Fruit fly (Drosophila melanogaster) whole organism, embryonic: ENCODE results near the gene lark.

Experiments
- Bdp1 ChIP-seq: fragments of 200-800 bp; sonication (Bioruptor generic); optimal IDR thresholded peaks from 3 replicates; lab custom pipeline; 2016; ENCODE audit warnings: missing biosample characterization, missing genetic modification characterization
- BtbVII ChIP-seq: fragments of 200-800 bp; sonication (Bioruptor generic); optimal IDR thresholded peaks from 3 replicates; lab custom pipeline; 2017; ENCODE audit warnings: missing biosample characterization, mild to moderate bottlenecking, missing genetic modification characterization
- C15 ChIP-seq: fragments of 200-800 bp; sonication (Bioruptor generic); IDR thresholded peaks from 3 replicates; pipeline ENCODE4 v1.3.6; 2022; ENCODE audit warnings: missing biosample characterization, missing genetic modification characterization
- CG10267 ChIP-seq: fragments of 200-800 bp; sonication (Bioruptor generic); optimal IDR thresholded peaks from 2 replicates; lab custom pipeline; 2018; ENCODE audit warnings: missing biosample characterization, mild to moderate bottlenecking, missing genetic modification characterization, moderate library complexity
- CG11085 ChIP-seq: fragments of 200-800 bp; sonication (Bioruptor generic); IDR thresholded peaks from 2 replicates; pipeline ENCODE4 v1.3.6; 2022; ENCODE audit warnings: missing biosample characterization, missing genetic modification characterization
- CG12071 ChIP-seq: fragments of 200-800 bp; sonication (Bioruptor generic); optimal IDR thresholded peaks from 3 replicates; lab custom pipeline; 2018; ENCODE audit warnings: missing biosample characterization, mild to moderate bottlenecking, missing genetic modification characterization
- CG1233 ChIP-seq: fragments of 200-800 bp; sonication (Bioruptor generic); optimal IDR thresholded peaks from 4 replicates; lab custom pipeline; 2018; ENCODE audit warnings: missing biosample characterization, mild to moderate bottlenecking, missing genetic modification characterization
- CG13287 ChIP-seq: fragments of 200-800 bp; sonication (Bioruptor generic); IDR thresholded peaks from 2 replicates; pipeline ENCODE4 v1.3.6; 2022; ENCODE audit warnings: missing biosample characterization, missing genetic modification characterization; ENCODE audit not compliant: partially characterized antibody
- CG13775 ChIP-seq: fragments of 200-800 bp; sonication (Bioruptor generic); optimal IDR thresholded peaks from 3 replicates; lab custom pipeline; 2017; ENCODE audit warnings: missing biosample characterization, mild to moderate bottlenecking, missing genetic modification characterization
- CG14667 ChIP-seq: fragments of 200-800 bp; sonication (Bioruptor generic); IDR thresholded peaks from 2 replicates; pipeline ENCODE4 v1.3.6; 2022; ENCODE audit warnings: missing biosample characterization, missing genetic modification characterization
- CG1603 ChIP-seq: fragments of 200-800 bp; sonication (Bioruptor generic); optimal IDR thresholded peaks from 2 replicates; lab custom pipeline; 2019; ENCODE audit warnings: missing biosample characterization, mild to moderate bottlenecking, missing genetic modification characterization, moderate library complexity
- CG16779 ChIP-seq: fragments of 200-800 bp; sonication (Bioruptor generic); IDR thresholded peaks from 2 replicates; pipeline ENCODE4 v1.3.6; 2022; ENCODE audit warnings: missing biosample characterization, missing genetic modification characterization
- CG16813 ChIP-seq: fragments of 200-800 bp; sonication (Bioruptor generic); IDR thresholded peaks from 3 replicates; pipeline ENCODE4 v1.3.6; 2022; ENCODE audit warnings: missing biosample characterization, missing genetic modification characterization; ENCODE audit not compliant: partially characterized antibody
- CG17186 ChIP-seq: fragments of 200-800 bp; sonication (Bioruptor generic); optimal IDR thresholded peaks from 3 replicates; lab custom pipeline; 2017; ENCODE audit warnings: missing biosample characterization, missing genetic modification reagents, missing genetic modification characterization
- CG17568 ChIP-seq: fragments of 200-800 bp; sonication (Bioruptor generic); optimal IDR thresholded peaks from 2 replicates; lab custom pipeline; 2018; ENCODE audit warnings: missing biosample characterization, mild to moderate bottlenecking, missing genetic modification characterization, moderate library complexity
- CG31441 ChIP-seq: fragments of 200-800 bp; sonication (Bioruptor generic); IDR thresholded peaks from 2 replicates; pipeline ENCODE4 v1.3.6; 2022; ENCODE audit warnings: missing biosample characterization, missing genetic modification characterization
- CG32767 ChIP-seq: fragments of 200-800 bp; sonication (Bioruptor generic); IDR thresholded peaks from 2 replicates; pipeline ENCODE4 v1.3.6; 2022; ENCODE audit warnings: missing biosample characterization, missing genetic modification characterization
- CG33557 ChIP-seq: fragments of 200-800 bp; sonication (Bioruptor generic); optimal IDR thresholded peaks from 2 replicates; lab custom pipeline; 2019; ENCODE audit warnings: missing biosample characterization, mild to moderate bottlenecking, missing genetic modification characterization, moderate library complexity
- CG3838 ChIP-seq: fragments of 200-800 bp; sonication (Bioruptor generic); optimal IDR thresholded peaks from 3 replicates; lab custom pipeline; 2016; ENCODE audit warnings: missing biosample characterization, missing genetic modification characterization
- CG7928 ChIP-seq: fragments of 200-800 bp; sonication (Bioruptor generic); optimal IDR thresholded peaks from 2 replicates; lab custom pipeline; 2017; ENCODE audit warnings: missing biosample characterization, mild to moderate bottlenecking, missing genetic modification characterization
- CG8281 ChIP-seq: fragments of 200-800 bp; sonication (Bioruptor generic); optimal IDR thresholded peaks from 2 replicates; lab custom pipeline; 2018; ENCODE audit warnings: missing biosample characterization, mild to moderate bottlenecking, missing genetic modification characterization, moderate library complexity
- CG8290 ChIP-seq, 3 experiments: fragments of 200-800 bp; sonication (Bioruptor generic); optimal IDR thresholded peaks; 2 replicates each; lab custom pipeline; 2016 to 2019; ENCODE audit warnings: missing biosample characterization in 3 of 3, missing genetic modification characterization in 3 of 3, mild to moderate bottlenecking in 2 of 3, moderate library complexity in 1 of 3
- CG9817 ChIP-seq: fragments of 200-800 bp; sonication (Bioruptor generic); optimal IDR thresholded peaks from 2 replicates; lab custom pipeline; 2018; ENCODE audit warnings: missing biosample characterization, mild to moderate bottlenecking, missing genetic modification characterization, moderate library complexity
- Camta ChIP-seq: fragments of 200-800 bp; sonication (Bioruptor generic); optimal IDR thresholded peaks from 2 replicates; lab custom pipeline; 2016; ENCODE audit warnings: missing biosample characterization, missing genetic modification characterization
- Deaf1 ChIP-seq: fragments of 200-800 bp; optimal IDR thresholded peaks from 3 replicates; lab custom pipeline; 2019; ENCODE audit warnings: missing biosample characterization, mild to moderate bottlenecking, missing genetic modification characterization, moderate library complexity
- Ets97D ChIP-seq: fragments of 200-800 bp; sonication (Bioruptor generic); optimal IDR thresholded peaks from 3 replicates; lab custom pipeline; 2016; ENCODE audit warnings: missing biosample characterization, missing genetic modification characterization
- Gug ChIP-seq: fragments of 200-800 bp; sonication (Bioruptor generic); IDR thresholded peaks from 4 replicates; pipeline ENCODE4 v1.3.6; 2022; ENCODE audit warnings: missing biosample characterization, missing genetic modification characterization
- H2.0 ChIP-seq: fragments of 200-800 bp; sonication (Bioruptor generic); IDR thresholded peaks from 2 replicates; pipeline ENCODE4 v1.3.6; 2022; ENCODE audit warnings: missing biosample characterization, missing genetic modification characterization
- HLH3B ChIP-seq: fragments of 200-800 bp; sonication (Bioruptor generic); IDR thresholded peaks from 2 replicates; pipeline ENCODE4 v1.3.6; 2022; ENCODE audit warnings: missing biosample characterization, missing genetic modification characterization
- Max ChIP-seq: fragments of 200-800 bp; sonication (Bioruptor generic); optimal IDR thresholded peaks from 2 replicates; lab custom pipeline; 2016; ENCODE audit warnings: missing biosample characterization, mild to moderate bottlenecking, missing genetic modification characterization
- Poxn ChIP-seq: fragments of 200-800 bp; sonication (Bioruptor generic); IDR thresholded peaks from 2 replicates; pipeline ENCODE4 v1.3.6; 2022; ENCODE audit warnings: missing biosample characterization, missing genetic modification characterization
- Scr ChIP-seq: fragments of 200-800 bp; sonication (Bioruptor generic); IDR thresholded peaks from 2 replicates; pipeline ENCODE4 v1.3.6; 2022; ENCODE audit warnings: missing biosample characterization, missing genetic modification characterization; ENCODE audit not compliant: partially characterized antibody
- Side ChIP-seq: fragments of 200-800 bp; sonication (Bioruptor generic); optimal IDR thresholded peaks from 2 replicates; lab custom pipeline; 2016; ENCODE audit warnings: missing biosample characterization, missing genetic modification characterization
- Six4 ChIP-seq: fragments of 200-800 bp; sonication (Bioruptor generic); optimal IDR thresholded peaks from 2 replicates; lab custom pipeline; 2016; ENCODE audit warnings: missing biosample characterization, missing genetic modification characterization
- Sry-β ChIP-seq: fragments of 200-800 bp; sonication (Bioruptor generic); optimal IDR thresholded peaks from 2 replicates; lab custom pipeline; 2018; ENCODE audit warnings: missing biosample characterization, mild to moderate bottlenecking, missing genetic modification characterization, moderate library complexity
- Taf1 ChIP-seq: fragments of 200-800 bp; sonication (Bioruptor generic); IDR thresholded peaks from 2 replicates; pipeline ENCODE4 v1.3.6; 2022; ENCODE audit warnings: missing biosample characterization, missing genetic modification characterization
- amos ChIP-seq: fragments of 200-800 bp; sonication (Bioruptor generic); IDR thresholded peaks from 2 replicates; pipeline ENCODE4 v1.3.6; 2022; ENCODE audit warnings: missing biosample characterization, missing genetic modification characterization; ENCODE audit not compliant: partially characterized antibody
- aop ChIP-seq: fragments of 200-800 bp; sonication (Bioruptor generic); IDR thresholded peaks from 2 replicates; pipeline ENCODE4 v1.3.6; 2022; ENCODE audit warnings: missing biosample characterization, missing genetic modification characterization
- corto ChIP-seq: fragments of 200-800 bp; sonication (Bioruptor generic); optimal IDR thresholded peaks from 2 replicates; lab custom pipeline; 2016; ENCODE audit warnings: missing biosample characterization, mild to moderate bottlenecking, missing genetic modification characterization, moderate library complexity
- dpn ChIP-seq, 2 experiments: fragments of 200-800 bp; sonication (Bioruptor generic); optimal IDR thresholded peaks; 3 replicates each; lab custom pipeline; 2016; ENCODE audit warnings: missing biosample characterization in 2 of 2, missing genetic modification characterization in 2 of 2
- fd3F ChIP-seq: fragments of 200-800 bp; sonication (Bioruptor generic); optimal IDR thresholded peaks from 2 replicates; lab custom pipeline; 2018; ENCODE audit warnings: missing biosample characterization, mild to moderate bottlenecking, missing genetic modification characterization, moderate library complexity
- nerfin-1 ChIP-seq: fragments of 200-800 bp; sonication (Bioruptor generic); optimal IDR thresholded peaks from 3 replicates; lab custom pipeline; 2019; ENCODE audit warnings: missing biosample characterization, mild to moderate bottlenecking, missing genetic modification characterization, moderate library complexity
- pnt ChIP-seq: fragments of 200-800 bp; sonication (Bioruptor generic); optimal IDR thresholded peaks from 3 replicates; lab custom pipeline; 2016; ENCODE audit warnings: missing biosample characterization, missing genetic modification characterization
- ranshi ChIP-seq: fragments of 200-800 bp; sonication (Bioruptor generic); IDR thresholded peaks from 2 replicates; pipeline ENCODE4 v1.3.6; 2022; ENCODE audit warnings: missing biosample characterization, missing genetic modification characterization
- schlank ChIP-seq: fragments of 200-800 bp; sonication (Bioruptor generic); optimal IDR thresholded peaks from 2 replicates; lab custom pipeline; 2018; ENCODE audit warnings: missing biosample characterization, mild to moderate bottlenecking, missing genetic modification characterization
- slbo ChIP-seq: fragments of 200-800 bp; sonication (Bioruptor generic); IDR thresholded peaks from 2 replicates; pipeline ENCODE4 v1.3.6; 2022; ENCODE audit warnings: missing biosample characterization, missing genetic modification characterization
- sr ChIP-seq: fragments of 200-800 bp; sonication (Bioruptor generic); IDR thresholded peaks from 3 replicates; pipeline ENCODE4 v1.3.6; 2022; ENCODE audit warnings: missing biosample characterization, missing genetic modification characterization
- wdn ChIP-seq: fragments of 200-800 bp; sonication (Bioruptor generic); IDR thresholded peaks from 2 replicates; pipeline ENCODE4 v1.3.6; 2022; ENCODE audit warnings: missing biosample characterization, missing genetic modification characterization
- wek ChIP-seq: fragments of 200-800 bp; sonication (Bioruptor generic); optimal IDR thresholded peaks from 3 replicates; lab custom pipeline; 2018; ENCODE audit warnings: missing biosample characterization, mild to moderate bottlenecking, missing genetic modification characterization, moderate library complexity

The lark gene

DNA sequence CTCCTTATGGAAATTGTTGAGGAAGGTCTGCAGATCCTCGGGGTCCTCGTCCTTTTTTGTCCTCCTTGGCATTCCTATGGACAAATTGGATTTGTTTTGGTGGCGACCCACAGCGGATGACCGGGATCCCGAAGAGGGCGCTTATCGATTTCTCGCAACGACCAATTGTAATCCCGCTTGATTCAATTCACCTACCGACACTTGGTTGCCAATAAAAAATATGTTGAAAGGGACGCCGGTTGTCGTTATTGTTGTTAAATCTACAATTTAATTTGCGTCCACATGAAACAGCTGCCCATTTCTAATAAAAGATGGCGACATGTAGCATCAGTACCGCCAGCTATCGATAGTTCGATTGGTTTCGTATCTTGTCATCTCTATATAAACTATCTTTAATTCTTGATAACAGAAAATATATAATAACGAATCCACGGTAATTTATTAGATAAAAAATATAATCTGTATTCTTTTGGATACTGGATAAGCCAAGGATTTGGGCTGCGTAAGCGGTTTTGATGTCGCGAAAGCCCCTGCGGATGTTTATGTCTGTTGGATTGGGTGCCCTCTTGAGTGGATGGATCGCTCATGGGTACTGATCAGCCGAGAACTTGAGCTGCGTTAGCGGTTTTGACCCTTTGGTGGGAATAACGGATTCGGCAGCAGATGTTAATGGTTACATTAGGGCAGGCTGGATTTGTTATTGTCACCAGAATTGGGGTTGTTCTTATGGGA is 17.5 kb downstream of the lark start, which contains the start of gene CTCF (continued):
- TF ChIP-seq CG31441: peak; percentile 40; the same call in 1 of the 2 replicates
- peak; percentile 59 for TF ChIP-seq CG8290 (GFP tag; optimal IDR thresholded peaks at IDR 0.05; lab: Kevin White, UChicago)
- peak in 1 of 2 experiments; percentile 55 for TF ChIP-seq CG8290 (tag; optimal IDR thresholded peaks at IDR 0.05; lab: Kevin White, UChicago)
- TF ChIP-seq CG17186 (GFP tag; lab: Kevin White, UChicago): peak; percentile 61
- TF ChIP-seq fd3F (GFP tag; lab: Kevin White, UChicago): peak; percentile 4
- TF ChIP-seq CG33557 (GFP tag; lab: Kevin White, UChicago): peak; percentile 38
- no peak for TF ChIP-seq ranshi (GFP tag; lab: Robert Waterston, UW)
- TF ChIP-seq Taf1: no peak
- TF ChIP-seq wek (GFP tag; lab: Kevin White, UChicago): no peak
- peak; percentile 30 for TF ChIP-seq Sry-β (GFP tag; lab: Kevin White, UChicago)
- no peak for TF ChIP-seq CG3838 (GFP tag; lab: Kevin White, UChicago)
- TF ChIP-seq CG32767: no peak
- TF ChIP-seq CG10267 (tag; lab: Kevin White, UChicago): peak; percentile 62
- peak; percentile 80 for TF ChIP-seq Scr (GFP tag; lab: Robert Waterston, UW)
- TF ChIP-seq CG12071 (GFP tag; lab: Kevin White, UChicago): no peak
- TF ChIP-seq C15 (GFP tag; lab: Robert Waterston, UW): no peak
- TF ChIP-seq Deaf1 (tag; lab: Kevin White, UChicago): no peak
- peak; percentile 37 for TF ChIP-seq CG13775 (GFP tag; lab: Kevin White, UChicago)
- TF ChIP-seq CG9817 (tag; lab: Kevin White, UChicago): peak; percentile 16
- TF ChIP-seq Bdp1 (GFP tag; lab: Kevin White, UChicago): no peak
- TF ChIP-seq amos: peak; percentile 78
- TF ChIP-seq HLH3B (GFP tag; lab: Robert Waterston, UW): peak; percentile 51
- TF ChIP-seq aop: no peak
- peak; percentile 69 for TF ChIP-seq CG1603 (tag; lab: Kevin White, UChicago)
- no peak for TF ChIP-seq H2.0
- peak; percentile 73 for TF ChIP-seq Max (GFP tag; lab: Kevin White, UChicago)
- no peak for TF ChIP-seq CG8281 (tag; lab: Kevin White, UChicago)
- peak; percentile 70 for TF ChIP-seq Ets97D (GFP tag; lab: Kevin White, UChicago)
- no peak for TF ChIP-seq Poxn (GFP tag; lab: Robert Waterston, UW)
- TF ChIP-seq CG16779: no peak
- peak; percentile 38 for TF ChIP-seq CG1233
- no peak for TF ChIP-seq corto (GFP tag; lab: Kevin White, UChicago)
- no peak for TF ChIP-seq CG11085 (GFP tag; lab: Robert Waterston, UW)
- TF ChIP-seq CG17568 (GFP tag; lab: Kevin White, UChicago): no peak
- peak; percentile 77 for TF ChIP-seq CG16813 (GFP tag; lab: Robert Waterston, UW)
- peak; percentile 94 for TF ChIP-seq CG13287
- peak; percentile 3 for TF ChIP-seq Six4 (GFP tag; lab: Kevin White, UChicago)
- TF ChIP-seq Gug (GFP tag; lab: Robert Waterston, UW): peak; percentile 6; the same call in 1 of the 4 replicates
- TF ChIP-seq BtbVII (GFP tag; lab: Kevin White, UChicago): peak; percentile 32
- TF ChIP-seq CG7928 (GFP tag; lab: Kevin White, UChicago): no peak
- peak; percentile 19 for TF ChIP-seq Camta (GFP tag; lab: Kevin White, UChicago)
- no peak for TF ChIP-seq CG14667
- TF ChIP-seq slbo (GFP tag; lab: Robert Waterston, UW): no peak; the same call in 1 of the 2 replicates
- TF ChIP-seq schlank (tag; lab: Kevin White, UChicago): no peak
- TF ChIP-seq pnt: peak; percentile 41
- TF ChIP-seq wdn (GFP tag; lab: Robert Waterston, UW): no peak
- no peak for TF ChIP-seq Side (GFP tag; lab: Kevin White, UChicago)
- TF ChIP-seq dpn (GFP tag; optimal IDR thresholded peaks at IDR 0.05; lab: Kevin White, UChicago): peak; percentile 53 to 59
- peak; percentile 100 for TF ChIP-seq nerfin-1 (tag; lab: Kevin White, UChicago)
- TF ChIP-seq sr (GFP tag; lab: Robert Waterston, UW): no peak
